Worm (Caenorhabditis elegans) whole organism, young adult: ENCODE results near the gene lgc-21.

Source experiments
- B0019.2 ChIP-seq: fragments of 200-800 bp; sonication (Bioruptor generic); conservative IDR thresholded peaks from 2 replicates; pipeline ENCODE4 v1.3.6; 2022; ENCODE audit warnings: missing genetic modification reagents, missing genetic modification characterization, missing compliant biosample characterization
- B0035.1 ChIP-seq: sonication (generic microtip); optimal IDR thresholded peaks from 2 replicates; lab custom pipeline; 2016; ENCODE audit warnings: missing genetic modification characterization, mild to moderate bottlenecking, missing compliant biosample characterization, missing genotype, missing genetic modification reagents
- B0261.1 ChIP-seq: sonication (generic microtip); optimal IDR thresholded peaks from 2 replicates; lab custom pipeline; 2016; ENCODE audit warnings: mild to moderate bottlenecking, missing genetic modification characterization, moderate library complexity, missing compliant biosample characterization
- B0336.3 ChIP-seq: fragments of 200-800 bp; sonication (Bioruptor generic); IDR thresholded peaks from 2 replicates; pipeline ENCODE4 v1.3.6; 2022; ENCODE audit warnings: missing genetic modification characterization, missing compliant biosample characterization
- C06A6.2 ChIP-seq: fragments of 200-800 bp; sonication (Bioruptor generic); conservative IDR thresholded peaks from 2 replicates; pipeline ENCODE4 v1.3.6; 2022; ENCODE audit warnings: missing genetic modification characterization, missing compliant biosample characterization
- F22D6.2 ChIP-seq: sonication (generic microtip); optimal IDR thresholded peaks from 2 replicates; lab custom pipeline; 2016; ENCODE audit warnings: mild to moderate bottlenecking, missing genetic modification characterization, missing compliant biosample characterization
- F37B4.10 ChIP-seq: fragments of 200-800 bp; sonication (Bioruptor generic); IDR thresholded peaks from 2 replicates; pipeline ENCODE4 v1.3.6; 2022; ENCODE audit warnings: missing genetic modification characterization, missing compliant biosample characterization
- F39B2.1 ChIP-seq: fragments of 200-800 bp; sonication (Bioruptor generic); IDR thresholded peaks from 2 replicates; pipeline ENCODE4 v1.3.6; 2022; ENCODE audit warnings: missing genetic modification reagents, missing genetic modification characterization, missing compliant biosample characterization
- F52B5.7 ChIP-seq: sonication (generic microtip); optimal IDR thresholded peaks from 2 replicates; lab custom pipeline; 2016; ENCODE audit warnings: mild to moderate bottlenecking, missing genetic modification characterization, missing compliant biosample characterization
- F55B11.4 ChIP-seq: sonication (generic microtip); optimal IDR thresholded peaks from 2 replicates; lab custom pipeline; 2016; ENCODE audit warnings: missing compliant biosample characterization, missing genetic modification characterization, borderline replicate concordance; ENCODE audit not compliant: insufficient read depth
- F57C9.4 ChIP-seq: sonication (generic microtip); optimal IDR thresholded peaks from 2 replicates; lab custom pipeline; 2017; ENCODE audit warnings: mild to moderate bottlenecking, missing genetic modification characterization, missing compliant biosample characterization
- K12H6.12 ChIP-seq: fragments of 200-800 bp; sonication (Bioruptor generic); optimal IDR thresholded peaks from 2 replicates; lab custom pipeline; 2018; ENCODE audit warnings: mild to moderate bottlenecking, missing genetic modification characterization, missing compliant biosample characterization
- T07F8.4 ChIP-seq: sonication (generic microtip); optimal IDR thresholded peaks from 2 replicates; lab custom pipeline; 2016; ENCODE audit warnings: mild to moderate bottlenecking, missing genetic modification characterization, moderate library complexity, missing compliant biosample characterization
- Y79H2A.3 ChIP-seq: fragments of 200-800 bp; sonication (Bioruptor generic); conservative IDR thresholded peaks from 2 replicates; pipeline ENCODE4 v1.3.6; 2022; ENCODE audit warnings: missing genetic modification reagents, missing genetic modification characterization, missing compliant biosample characterization
- ZK185.1 ChIP-seq: sonication (generic microtip); optimal IDR thresholded peaks from 2 replicates; lab custom pipeline; 2016; ENCODE audit warnings: mild to moderate bottlenecking, missing genetic modification characterization, missing compliant biosample characterization; ENCODE audit not compliant: poor library complexity, severe bottlenecking
- aptf-2 ChIP-seq: fragments of 200-800 bp; sonication (Bioruptor generic); conservative IDR thresholded peaks from 2 replicates; pipeline ENCODE4 v1.3.6; 2022; ENCODE audit warnings: missing genetic modification reagents, missing genetic modification characterization, missing compliant biosample characterization
- attf-6 ChIP-seq: fragments of 200-800 bp; sonication (Bioruptor generic); IDR thresholded peaks from 2 replicates; pipeline ENCODE4 v1.3.6; 2022; ENCODE audit warnings: missing genetic modification reagents, missing genetic modification characterization, missing compliant biosample characterization
- bed-1 ChIP-seq: fragments of 200-800 bp; sonication (Bioruptor generic); IDR thresholded peaks from 2 replicates; pipeline ENCODE4 v1.3.6; 2022; ENCODE audit warnings: missing genetic modification reagents, missing genetic modification characterization, missing compliant biosample characterization
- ccch-3 ChIP-seq: fragments of 200-800 bp; sonication (Bioruptor generic); optimal IDR thresholded peaks from 2 replicates; lab custom pipeline; 2018; ENCODE audit warnings: mild to moderate bottlenecking, missing genetic modification characterization, missing compliant biosample characterization
- ceh-58 ChIP-seq: fragments of 200-800 bp; sonication (Bioruptor generic); IDR thresholded peaks from 2 replicates; pipeline ENCODE4 v1.3.6; 2022; ENCODE audit warnings: missing genetic modification characterization, missing compliant biosample characterization
- ceh-79 ChIP-seq: sonication (generic microtip); optimal IDR thresholded peaks from 2 replicates; lab custom pipeline; 2017; ENCODE audit warnings: mild to moderate bottlenecking, missing genetic modification characterization, missing compliant biosample characterization
- ceh-91 ChIP-seq: fragments of 200-800 bp; sonication (Bioruptor generic); IDR thresholded peaks from 2 replicates; pipeline ENCODE4 v1.3.6; 2022; ENCODE audit warnings: missing genetic modification reagents, missing genetic modification characterization, missing compliant biosample characterization
- dpff-1 ChIP-seq: sonication (generic microtip); optimal IDR thresholded peaks from 2 replicates; lab custom pipeline; 2017; ENCODE audit warnings: mild to moderate bottlenecking, missing genetic modification characterization, missing compliant biosample characterization
- dpl-1 ChIP-seq: fragments of 150-350 bp; optimal IDR thresholded peaks from 2 replicates; lab custom pipeline; 2014; ENCODE audit warnings: missing biosample characterization, missing genetic modification reagents, missing genetic modification characterization
- efl-1 ChIP-seq: fragments of 150-350 bp; optimal IDR thresholded peaks from 2 replicates; lab custom pipeline; 2014; ENCODE audit warnings: missing biosample characterization, missing genetic modification reagents, missing genetic modification characterization
- egrh-3 ChIP-seq: fragments of 200-800 bp; sonication (Bioruptor generic); IDR thresholded peaks from 2 replicates; pipeline ENCODE4 v1.3.6; 2022; ENCODE audit warnings: missing genetic modification reagents, missing genetic modification characterization, missing compliant biosample characterization
- ekl-4 ChIP-seq: fragments of 200-800 bp; sonication (Bioruptor generic); IDR thresholded peaks from 2 replicates; pipeline ENCODE4 v1.3.6; 2022; ENCODE audit warnings: missing genetic modification reagents, missing genetic modification characterization, missing compliant biosample characterization
- ets-4 ChIP-seq: fragments of 200-800 bp; sonication (Bioruptor generic); optimal IDR thresholded peaks from 2 replicates; lab custom pipeline; 2018; ENCODE audit warnings: mild to moderate bottlenecking, missing genetic modification characterization, missing compliant biosample characterization
- him-1 ChIP-seq: sonication (generic microtip); optimal IDR thresholded peaks from 2 replicates; lab custom pipeline; 2016; ENCODE audit warnings: missing genotype, missing genetic modification reagents, missing genetic modification characterization, missing compliant biosample characterization
- hlh-12 ChIP-seq: sonication (generic microtip); optimal IDR thresholded peaks from 2 replicates; lab custom pipeline; 2016; ENCODE audit warnings: missing genetic modification characterization, missing compliant biosample characterization
- hmg-1.2 ChIP-seq: fragments of 200-800 bp; sonication (Bioruptor generic); IDR thresholded peaks from 2 replicates; pipeline ENCODE4 v1.3.6; 2022; ENCODE audit warnings: missing genetic modification reagents, missing genetic modification characterization, missing compliant biosample characterization
- lag-1 ChIP-seq: fragments of 200-800 bp; sonication (Bioruptor generic); IDR thresholded peaks from 2 replicates; pipeline ENCODE4 v1.3.6; 2022; ENCODE audit warnings: missing genetic modification reagents, missing genetic modification characterization, missing compliant biosample characterization
- lsy-27 ChIP-seq: sonication (generic microtip); optimal IDR thresholded peaks from 2 replicates; lab custom pipeline; 2017; ENCODE audit warnings: missing genetic modification characterization, mild to moderate bottlenecking, missing compliant biosample characterization, antibody characterized with exemption, missing genotype, borderline replicate concordance; ENCODE audit not compliant: insufficient read depth
- madf-8 ChIP-seq: fragments of 200-800 bp; sonication (Bioruptor generic); conservative IDR thresholded peaks from 2 replicates; pipeline ENCODE4 v1.3.6; 2022; ENCODE audit warnings: missing genetic modification reagents, missing genetic modification characterization, missing compliant biosample characterization
- mcd-1 ChIP-seq: fragments of 200-800 bp; sonication (Bioruptor generic); IDR thresholded peaks from 2 replicates; pipeline ENCODE4 v1.3.6; 2022; ENCODE audit warnings: missing genetic modification reagents, missing genetic modification characterization, missing compliant biosample characterization
- mel-28 ChIP-seq: sonication (generic microtip); optimal IDR thresholded peaks from 2 replicates; lab custom pipeline; 2016; ENCODE audit warnings: borderline replicate concordance, mild to moderate bottlenecking, missing genetic modification characterization, missing compliant biosample characterization
- mes-4 ChIP-seq: sonication (generic microtip); optimal IDR thresholded peaks from 2 replicates; lab custom pipeline; 2016; ENCODE audit warnings: missing genotype, missing genetic modification characterization, missing compliant biosample characterization
- nhr-120 ChIP-seq: fragments of 200-800 bp; sonication (Bioruptor generic); IDR thresholded peaks from 2 replicates; pipeline ENCODE4 v1.3.6; 2022; ENCODE audit warnings: missing genetic modification characterization, missing compliant biosample characterization
- repo-1 ChIP-seq: sonication (generic microtip); optimal IDR thresholded peaks from 2 replicates; lab custom pipeline; 2017; ENCODE audit warnings: mild to moderate bottlenecking, missing genetic modification characterization, missing compliant biosample characterization
- sea-2 ChIP-seq: fragments of 200-800 bp; sonication (Bioruptor generic); IDR thresholded peaks from 2 replicates; pipeline ENCODE4 v1.3.6; 2022; ENCODE audit warnings: missing genetic modification characterization, missing compliant biosample characterization
- snpc-1.3 ChIP-seq: sonication (generic microtip); optimal IDR thresholded peaks from 2 replicates; lab custom pipeline; 2017; ENCODE audit warnings: missing genetic modification characterization, mild to moderate bottlenecking, missing compliant biosample characterization, antibody characterized with exemption, moderate library complexity, missing genotype, missing genetic modification reagents; ENCODE audit not compliant: insufficient read depth
- snpc-3.4 ChIP-seq: sonication (generic microtip); optimal IDR thresholded peaks from 2 replicates; lab custom pipeline; 2017; ENCODE audit warnings: missing genetic modification characterization, mild to moderate bottlenecking, missing compliant biosample characterization, antibody characterized with exemption, moderate library complexity, missing genotype, missing genetic modification reagents
- somi-1 ChIP-seq: fragments of 200-800 bp; sonication (Bioruptor generic); optimal IDR thresholded peaks from 2 replicates; lab custom pipeline; 2018; ENCODE audit warnings: mild to moderate bottlenecking, missing genetic modification characterization, missing compliant biosample characterization
- tbp1 ChIP-seq: fragments of 200-800 bp; sonication (Bioruptor generic); optimal IDR thresholded peaks from 2 replicates; lab custom pipeline; 2018; ENCODE audit warnings: mild to moderate bottlenecking, missing genetic modification characterization, missing compliant biosample characterization
- tbx-9 ChIP-seq: sonication (generic microtip); optimal IDR thresholded peaks from 2 replicates; lab custom pipeline; 2016; ENCODE audit warnings: borderline replicate concordance, missing genetic modification characterization, inconsistent platforms, missing compliant biosample characterization
- tlf-1 ChIP-seq: fragments of 200-800 bp; sonication (Bioruptor generic); optimal IDR thresholded peaks from 2 replicates; lab custom pipeline; 2018; ENCODE audit warnings: mild to moderate bottlenecking, missing genetic modification characterization, missing compliant biosample characterization
- zfh-2 ChIP-seq: fragments of 200-800 bp; sonication (Bioruptor generic); conservative IDR thresholded peaks from 2 replicates; pipeline ENCODE4 v1.3.6; 2022; ENCODE audit warnings: missing genetic modification reagents, missing genetic modification characterization, missing compliant biosample characterization
- ztf-18 ChIP-seq: sonication (generic microtip); optimal IDR thresholded peaks from 2 replicates; lab custom pipeline; 2016; ENCODE audit warnings: missing genotype, mild to moderate bottlenecking, missing genetic modification characterization, missing compliant biosample characterization

Gene lgc-21

DNA sequence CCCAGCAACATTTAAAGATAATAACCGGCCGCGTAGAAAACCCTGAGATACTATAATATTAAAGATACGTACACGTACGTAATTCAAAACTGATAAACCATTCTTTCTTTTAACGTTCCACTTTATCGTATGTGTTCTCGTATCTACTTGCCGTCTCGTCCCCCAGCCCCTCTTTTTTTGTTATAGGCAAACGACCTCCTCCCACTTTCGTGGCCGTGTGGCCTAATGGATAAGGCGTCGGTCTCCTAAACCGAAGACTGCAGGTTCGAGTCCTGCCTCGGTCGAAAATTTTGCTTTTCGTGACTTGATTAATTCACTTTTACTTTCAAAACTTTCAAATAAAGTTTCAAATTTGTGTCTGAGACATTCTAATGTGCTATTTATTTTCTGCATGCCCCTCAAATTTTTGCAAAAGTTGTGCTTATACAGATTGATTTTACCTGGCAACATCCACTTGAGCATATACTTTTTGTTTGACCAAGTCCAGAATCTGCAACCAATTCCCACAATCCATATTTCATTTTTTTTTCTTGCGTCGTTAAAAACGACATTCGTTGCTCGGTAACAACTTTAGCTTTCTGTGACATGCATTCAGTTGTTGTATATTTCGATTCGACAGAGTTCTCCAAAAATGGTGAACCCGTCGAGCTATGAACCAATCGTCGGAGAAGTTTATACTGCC, 47.8 kb upstream of the lgc-21 start, which contains the start of gene F28H6.7 (continued):
- no peak for TF ChIP-seq mes-4 (tag; lab: Kevin White, UChicago)
- peak; percentile 49 for TF ChIP-seq hlh-12
- peak; percentile 51 for TF ChIP-seq ztf-18 (tag; lab: Kevin White, UChicago)
- TF ChIP-seq ccch-3 = no peak
- TF ChIP-seq lag-1 = no peak
- TF ChIP-seq F37B4.10 (GFP tag; lab: Robert Waterston, UW) = no peak
- peak; percentile 27; the same call in 1 of the 2 replicates for TF ChIP-seq egrh-3 (GFP tag; lab: Robert Waterston, UW)
- TF ChIP-seq F52B5.7 = no peak
- no peak; the same call in 1 of the 2 replicates for TF ChIP-seq aptf-2
- peak; percentile 49 for TF ChIP-seq B0035.1 (tag; lab: Kevin White, UChicago)
- peak; percentile 62 for TF ChIP-seq lsy-27 (tag; lab: Kevin White, UChicago)
- TF ChIP-seq T07F8.4 (tag; lab: Kevin White, UChicago) = peak; percentile 41
- TF ChIP-seq C06A6.2 (GFP tag; lab: Robert Waterston, UW) = no peak
- no peak for TF ChIP-seq ZK185.1 (tag; lab: Kevin White, UChicago)
- TF ChIP-seq F39B2.1 (GFP tag; lab: Robert Waterston, UW) = no peak
- TF ChIP-seq Y79H2A.3 (GFP tag; lab: Robert Waterston, UW) = no peak
- TF ChIP-seq ceh-79 (tag; lab: Kevin White, UChicago) = peak; percentile 27
- no peak for TF ChIP-seq F55B11.4 (tag; lab: Kevin White, UChicago)
- TF ChIP-seq ceh-58 = no peak
- TF ChIP-seq snpc-1.3 (tag; lab: Kevin White, UChicago) = no peak
- TF ChIP-seq tbp1 = peak; percentile 97
- no peak for TF ChIP-seq sea-2 (GFP tag; lab: Robert Waterston, UW)
- TF ChIP-seq snpc-3.4 (tag; lab: Kevin White, UChicago) = no peak
- TF ChIP-seq F57C9.4 (tag; lab: Kevin White, UChicago) = no peak
- TF ChIP-seq B0336.3 (GFP tag; lab: Robert Waterston, UW) = no peak
- TF ChIP-seq K12H6.12 (tag; lab: Kevin White, UChicago) = peak; percentile 21
- TF ChIP-seq tbx-9 = no peak
- TF ChIP-seq tlf-1 (GFP tag; lab: Kevin White, UChicago) = no peak
- no peak; the same call in 1 of the 2 replicates for TF ChIP-seq mcd-1 (GFP tag; lab: Robert Waterston, UW)
- no peak for TF ChIP-seq ets-4 (GFP tag; lab: Kevin White, UChicago)
- no peak for TF ChIP-seq dpl-1
- no peak for TF ChIP-seq dpff-1 (tag; lab: Kevin White, UChicago)
- TF ChIP-seq attf-6 (GFP tag; lab: Robert Waterston, UW) = 0 out of 2 replicates have a peak, but pooled peaks have one; percentile 45
- no peak for TF ChIP-seq zfh-2
- TF ChIP-seq somi-1 (GFP tag; lab: Kevin White, UChicago) = peak; percentile 31
- TF ChIP-seq ekl-4 (GFP tag; lab: Robert Waterston, UW) = no peak
- TF ChIP-seq F22D6.2 (tag; lab: Kevin White, UChicago) = no peak
- TF ChIP-seq ceh-91 (GFP tag; lab: Robert Waterston, UW) = no peak
- TF ChIP-seq madf-8 (GFP tag; lab: Robert Waterston, UW) = no peak
- TF ChIP-seq repo-1 (tag; lab: Kevin White, UChicago) = peak; percentile 50
- TF ChIP-seq mel-28 (tag; lab: Kevin White, UChicago) = no peak
- TF ChIP-seq hmg-1.2 (GFP tag; lab: Robert Waterston, UW) = peak; percentile 73
- TF ChIP-seq him-1 (tag; lab: Kevin White, UChicago) = peak; percentile 82
- no peak for TF ChIP-seq nhr-120 (GFP tag; lab: Robert Waterston, UW)
- no peak for TF ChIP-seq bed-1
- no peak for TF ChIP-seq efl-1 (GFP tag; lab: Kevin White, UChicago)
- TF ChIP-seq B0019.2 (GFP tag; lab: Robert Waterston, UW) = no peak
- TF ChIP-seq B0261.1 (tag; lab: Kevin White, UChicago) = peak; percentile 88
